Worm (Caenorhabditis elegans): ENCODE data around the gene Y25C1A.14.

The Y25C1A.14 gene

ce11 chrII:3052843-3053242 is 43.9 kb downstream of the Y25C1A.14 start:
- TF ChIP-seq tbx-8 (GFP tag; optimal IDR thresholded peaks at IDR 0.05) = no peak
- no peak for TF ChIP-seq nhr-2 (tag; optimal IDR thresholded peaks at IDR 0.05)
- TF ChIP-seq unc-39 (tag; optimal IDR thresholded peaks at IDR 0.05) = no peak
- TF ChIP-seq zip-8 (tag; optimal IDR thresholded peaks at IDR 0.05) = no peak
- TF ChIP-seq bed-3 (GFP tag; optimal IDR thresholded peaks at IDR 0.05) = no peak
- TF ChIP-seq nhr-12 (tag; optimal IDR thresholded peaks at IDR 0.05) = no peak
- no peak for TF ChIP-seq snpc-4 (tag; optimal IDR thresholded peaks at IDR 0.05)
- TF ChIP-seq blmp-1 (tag; optimal IDR thresholded peaks at IDR 0.05) = no peak
- no peak for TF ChIP-seq ceh-83 (GFP tag; optimal IDR thresholded peaks at IDR 0.05)
- no peak for TF ChIP-seq lin-32 (GFP tag; optimal IDR thresholded peaks at IDR 0.05)
- no peak for TF ChIP-seq lin-13 (tag; optimal IDR thresholded peaks at IDR 0.05)
- no peak for TF ChIP-seq sptf-1 (tag; optimal IDR thresholded peaks at IDR 0.05)

DNA sequence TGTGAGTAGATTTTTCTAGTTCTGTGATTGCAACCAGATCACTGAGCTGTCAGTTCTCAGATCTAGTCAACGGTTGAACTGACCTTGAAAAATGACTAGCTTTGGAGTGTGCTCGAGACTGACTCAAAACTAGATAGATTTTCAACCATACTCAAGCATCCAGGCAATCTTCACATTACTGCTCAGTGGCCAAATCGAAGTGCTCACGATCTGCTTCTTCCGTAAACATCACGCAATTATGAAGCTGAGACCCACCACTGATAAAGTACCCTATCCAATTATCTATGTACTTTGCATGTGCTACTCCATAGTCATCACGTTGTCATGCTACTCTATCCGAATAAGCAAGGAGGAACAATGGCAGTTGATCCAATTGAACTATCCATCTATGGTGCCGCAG is 45.4 kb downstream of the Y25C1A.14 start:
- TF ChIP-seq bed-3 (GFP tag; optimal IDR thresholded peaks at IDR 0.05) = no peak
- TF ChIP-seq ceh-83 (GFP tag; optimal IDR thresholded peaks at IDR 0.05) = no peak
- TF ChIP-seq lin-13 (tag; optimal IDR thresholded peaks at IDR 0.05) = no peak
- no peak for TF ChIP-seq nhr-237 (tag; optimal IDR thresholded peaks at IDR 0.05)
- no peak for TF ChIP-seq elt-3 (tag; optimal IDR thresholded peaks at IDR 0.05)
- no peak for TF ChIP-seq elt-1 (tag; optimal IDR thresholded peaks at IDR 0.05; ENCODE audit: borderline replicate concordance, insufficient read depth)
- TF ChIP-seq sptf-1 (tag; optimal IDR thresholded peaks at IDR 0.05) = no peak
- no peak for TF ChIP-seq unc-120 (tag; optimal IDR thresholded peaks at IDR 0.05; ENCODE audit: poor library complexity, severe bottlenecking)
- no peak for TF ChIP-seq ces-1 (GFP tag; optimal IDR thresholded peaks at IDR 0.05)
- no peak for TF ChIP-seq unc-62 (GFP tag; optimal IDR thresholded peaks at IDR 0.05)
- TF ChIP-seq nhr-28 (tag; optimal IDR thresholded peaks at IDR 0.05) = no peak
- TF ChIP-seq drap-1 (GFP tag; optimal IDR thresholded peaks at IDR 0.05) = no peak
- no peak for TF ChIP-seq sem-2 (GFP tag; optimal IDR thresholded peaks at IDR 0.05)

- TF ChIP-seq lin-32 (GFP tag; optimal IDR thresholded peaks at IDR 0.05) = no peak
- TF ChIP-seq nhr-76 (tag; optimal IDR thresholded peaks at IDR 0.05) = no peak
- no peak for TF ChIP-seq nhr-2 (tag; optimal IDR thresholded peaks at IDR 0.05)
- TF ChIP-seq bed-3 (GFP tag; optimal IDR thresholded peaks at IDR 0.05) = no peak
- no peak for TF ChIP-seq unc-120 (tag; optimal IDR thresholded peaks at IDR 0.05; ENCODE audit: poor library complexity, severe bottlenecking)
- no peak for TF ChIP-seq cnd-1 (tag; optimal IDR thresholded peaks at IDR 0.05)
- no peak for TF ChIP-seq elt-3 (tag; optimal IDR thresholded peaks at IDR 0.05)
- TF ChIP-seq nhr-28 (tag; optimal IDR thresholded peaks at IDR 0.05) = no peak
- no peak for TF ChIP-seq hlh-1 (tag; optimal IDR thresholded peaks at IDR 0.05)
- TF ChIP-seq mep-1 (tag; optimal IDR thresholded peaks at IDR 0.05) = no peak
- no peak for TF ChIP-seq flh-1 (GFP tag; optimal IDR thresholded peaks at IDR 0.05)
- no peak for TF ChIP-seq ceh-83 (GFP tag; optimal IDR thresholded peaks at IDR 0.05)
- TF ChIP-seq sptf-1 (tag; optimal IDR thresholded peaks at IDR 0.05) = no peak
- TF ChIP-seq zip-8 (tag; optimal IDR thresholded peaks at IDR 0.05) = no peak
- TF ChIP-seq ceh-39 (tag; optimal IDR thresholded peaks at IDR 0.05) = no peak
- TF ChIP-seq ces-1 (GFP tag; optimal IDR thresholded peaks at IDR 0.05) = no peak
Measured at ce11 chrII:3050703-3051102, 46.1 kb downstream of the Y25C1A.14 start, which contains the start of gene sri-31. Gene sri-31, plus strand, starts transcription at chrII:3051003.

DNA sequence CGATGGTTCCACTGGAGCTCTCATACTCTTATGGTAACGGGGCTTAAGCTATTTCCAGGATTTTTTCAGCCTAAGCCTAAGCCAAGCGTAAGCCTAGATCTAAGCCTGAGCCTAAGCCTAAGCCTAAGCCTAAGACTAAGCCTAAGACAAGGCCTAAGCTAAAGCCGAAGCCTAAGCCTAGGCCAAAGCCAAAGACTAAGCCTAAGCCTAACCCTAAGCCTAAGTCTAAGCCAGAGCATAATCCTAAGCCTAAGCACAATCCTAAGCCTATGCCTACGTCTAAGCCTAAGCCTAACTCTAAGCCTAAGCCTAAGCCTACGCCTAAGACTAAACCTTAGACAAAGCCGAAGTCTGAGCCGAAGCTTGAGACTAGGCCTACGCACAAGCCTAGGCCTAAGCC is 47.8 kb downstream of the Y25C1A.14 start:
- TF ChIP-seq ceh-39 (tag; optimal IDR thresholded peaks at IDR 0.05) (no peak), blmp-1 (tag; optimal IDR thresholded peaks at IDR 0.05) (no peak), mls-2 (tag; optimal IDR thresholded peaks at IDR 0.05) (no peak), nhr-12 (tag; optimal IDR thresholded peaks at IDR 0.05) (no peak), ham-2 (GFP tag; optimal IDR thresholded peaks at IDR 0.05) (peak; percentile 1), elt-1 (tag; optimal IDR thresholded peaks at IDR 0.05; ENCODE audit: borderline replicate concordance, insufficient read depth) (no peak), mep-1 (tag; optimal IDR thresholded peaks at IDR 0.05) (no peak), unc-39 (tag; optimal IDR thresholded peaks at IDR 0.05) (no peak)

DNA sequence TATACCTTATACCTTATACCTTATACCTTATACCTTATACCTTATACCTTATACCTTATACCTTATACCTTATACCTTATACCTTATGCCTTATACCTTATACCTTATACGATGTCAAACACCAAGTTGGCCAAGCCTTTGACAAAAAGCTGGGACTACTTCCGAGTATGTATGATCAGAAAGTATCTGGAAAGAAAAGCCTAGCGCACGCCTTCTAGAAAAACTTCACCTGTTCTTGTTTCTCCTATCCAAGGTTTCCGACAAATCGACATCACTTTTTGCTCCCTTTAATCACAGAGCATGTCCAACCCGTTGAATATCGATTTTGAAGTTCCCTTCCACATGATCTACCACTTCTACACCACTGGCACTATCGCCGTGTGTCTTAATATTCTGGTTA is 48.4 kb downstream of the Y25C1A.14 start, which contains the start of gene sri-28:
TSS of gene sri-28 (plus strand) at position 301 of the 400 bp plus-strand sequence.
- TF ChIP-seq mls-2 (tag; optimal IDR thresholded peaks at IDR 0.05) (no peak), sem-2 (GFP tag; optimal IDR thresholded peaks at IDR 0.05) (no peak), nhr-12 (tag; optimal IDR thresholded peaks at IDR 0.05) (no peak)
